Worm (Caenorhabditis elegans): ENCODE results near the gene cyp-35A2.

The cyp-35A2 gene

ce11 chrV:7361673-7362072, 2.3 kb downstream of the cyp-35A2 start, which contains the start of gene cyp-35A1:
cyp-35A1 (minus strand) TSS chrV:7361773.
- no peak for TF ChIP-seq aly-1 (tag; optimal IDR thresholded peaks at IDR 0.05)
- no peak for TF ChIP-seq F13C5.2 (tag; optimal IDR thresholded peaks at IDR 0.05)
- TF ChIP-seq pes-1 (GFP tag; IDR thresholded peaks at IDR 0.05) = no peak
- no peak for TF ChIP-seq hnd-1 (tag; optimal IDR thresholded peaks at IDR 0.05)
- TF ChIP-seq ceh-36 (tag; optimal IDR thresholded peaks at IDR 0.05) = no peak

- TF ChIP-seq scrt-1 (GFP tag; IDR thresholded peaks at IDR 0.05) (no peak), tbx-11 (GFP tag; IDR thresholded peaks at IDR 0.05) (no peak), F13C5.2 (tag; optimal IDR thresholded peaks at IDR 0.05) (no peak), hnd-1 (tag; optimal IDR thresholded peaks at IDR 0.05) (no peak), ceh-36 (tag; optimal IDR thresholded peaks at IDR 0.05) (no peak), tra-4 (tag; optimal IDR thresholded peaks at IDR 0.05) (no peak), aly-1 (tag; optimal IDR thresholded peaks at IDR 0.05) (no peak), pes-1 (GFP tag; IDR thresholded peaks at IDR 0.05) (no peak), flt-1 (GFP tag; IDR thresholded peaks at IDR 0.05) (no peak), hmbx-1 (tag; optimal IDR thresholded peaks at IDR 0.05) (no peak), hmg-4 (GFP tag; optimal IDR thresholded peaks at IDR 0.05) (no peak), tbx-37 (GFP tag; conservative IDR thresholded peaks at IDR 0.05) (no peak)
These were observed 6.8 kb downstream of the cyp-35A2 start, which contains the start of gene C03G6.6 for ce11 chrV:7357132-7357531. C03G6.6 (plus strand) TSS chrV:7357432.

- TF ChIP-seq scrt-1 (GFP tag; IDR thresholded peaks at IDR 0.05) = no peak
- TF ChIP-seq B0310.2 (tag; optimal IDR thresholded peaks at IDR 0.05) = no peak
- no peak for TF ChIP-seq aly-1 (tag; optimal IDR thresholded peaks at IDR 0.05)
- TF ChIP-seq pes-1 (GFP tag; IDR thresholded peaks at IDR 0.05) = no peak
- TF ChIP-seq ama-1 (optimal IDR thresholded peaks at IDR 0.05) = no peak
- no peak for TF ChIP-seq ceh-13 (GFP tag; optimal IDR thresholded peaks at IDR 0.05)
- TF ChIP-seq tbx-11 (GFP tag; IDR thresholded peaks at IDR 0.05) = no peak
- no peak for TF ChIP-seq hmg-4 (GFP tag; optimal IDR thresholded peaks at IDR 0.05)
- TF ChIP-seq hmbx-1 (tag; optimal IDR thresholded peaks at IDR 0.05) = no peak
- no peak for TF ChIP-seq sea-1 (GFP tag; conservative IDR thresholded peaks at IDR 0.05)
- no peak for TF ChIP-seq tbx-37 (GFP tag; conservative IDR thresholded peaks at IDR 0.05)
- no peak for TF ChIP-seq hnd-1 (tag; optimal IDR thresholded peaks at IDR 0.05)
- TF ChIP-seq tra-4 (tag; optimal IDR thresholded peaks at IDR 0.05) = no peak
- TF ChIP-seq F13C5.2 (tag; optimal IDR thresholded peaks at IDR 0.05) = no peak
- TF ChIP-seq ceh-36 (tag; optimal IDR thresholded peaks at IDR 0.05) = no peak
- TF ChIP-seq ets-7 (tag; optimal IDR thresholded peaks at IDR 0.05) = no peak
These were observed 7.3 kb downstream of the cyp-35A2 start, which contains the start of gene C03G6.21 for ce11 chrV:7356684-7357083. C03G6.21 (minus strand) TSS chrV:7356784.

ce11 chrV:7355464-7355863, 8.5 kb downstream of the cyp-35A2 start, which contains the start of gene tag-293:
tag-293 (minus strand) TSS chrV:7355564.
- TF ChIP-seq pes-1 (GFP tag; IDR thresholded peaks at IDR 0.05) = no peak
- TF ChIP-seq aly-1 (tag; optimal IDR thresholded peaks at IDR 0.05) = no peak
- no peak for TF ChIP-seq ceh-36 (tag; optimal IDR thresholded peaks at IDR 0.05)
- no peak for TF ChIP-seq flt-1 (GFP tag; IDR thresholded peaks at IDR 0.05)
- no peak for TF ChIP-seq hmbx-1 (tag; optimal IDR thresholded peaks at IDR 0.05)
- TF ChIP-seq ama-1 (optimal IDR thresholded peaks at IDR 0.05) = no peak
- no peak for TF ChIP-seq ets-7 (tag; optimal IDR thresholded peaks at IDR 0.05)
- TF ChIP-seq tbx-11 (GFP tag; IDR thresholded peaks at IDR 0.05) = no peak
- no peak for TF ChIP-seq sea-1 (GFP tag; conservative IDR thresholded peaks at IDR 0.05)
- TF ChIP-seq hnd-1 (tag; optimal IDR thresholded peaks at IDR 0.05) = no peak
- no peak for TF ChIP-seq F13C5.2 (tag; optimal IDR thresholded peaks at IDR 0.05)
- TF ChIP-seq ceh-13 (GFP tag; optimal IDR thresholded peaks at IDR 0.05) = no peak
- TF ChIP-seq tbx-37 (GFP tag; conservative IDR thresholded peaks at IDR 0.05) = no peak
- no peak for TF ChIP-seq B0310.2 (tag; optimal IDR thresholded peaks at IDR 0.05)

ce11 chrV:7353602-7354001, 10.4 kb downstream of the cyp-35A2 start:
- no peak for TF ChIP-seq tra-4 (tag; optimal IDR thresholded peaks at IDR 0.05)
- no peak for TF ChIP-seq scrt-1 (GFP tag; IDR thresholded peaks at IDR 0.05)
- TF ChIP-seq aly-1 (tag; optimal IDR thresholded peaks at IDR 0.05) = no peak
- no peak for TF ChIP-seq pes-1 (GFP tag; IDR thresholded peaks at IDR 0.05)
- TF ChIP-seq B0310.2 (tag; optimal IDR thresholded peaks at IDR 0.05) = no peak
- no peak for TF ChIP-seq hnd-1 (tag; optimal IDR thresholded peaks at IDR 0.05)
- no peak for TF ChIP-seq tbx-11 (GFP tag; IDR thresholded peaks at IDR 0.05)
- no peak for TF ChIP-seq ceh-13 (GFP tag; optimal IDR thresholded peaks at IDR 0.05)

ce11 chrV:7352186-7353053, 11.6 kb downstream of the cyp-35A2 start, which contains the start of the genes srh-231 and srh-275:
srh-231 (minus strand) TSS chrV:7352236.
srh-275 (plus strand) TSS chrV:7353003.
- no peak for TF ChIP-seq ets-7 (tag; optimal IDR thresholded peaks at IDR 0.05)
- no peak for TF ChIP-seq pes-1 (GFP tag; IDR thresholded peaks at IDR 0.05)
- TF ChIP-seq sea-1 (GFP tag; conservative IDR thresholded peaks at IDR 0.05) = no peak
- no peak for TF ChIP-seq tbx-11 (GFP tag; IDR thresholded peaks at IDR 0.05)
- TF ChIP-seq tra-4 (tag; optimal IDR thresholded peaks at IDR 0.05) = no peak
- no peak for TF ChIP-seq flt-1 (GFP tag; IDR thresholded peaks at IDR 0.05)
- no peak for TF ChIP-seq B0310.2 (tag; optimal IDR thresholded peaks at IDR 0.05)
- no peak for TF ChIP-seq hmbx-1 (tag; optimal IDR thresholded peaks at IDR 0.05)
- TF ChIP-seq tbx-37 (GFP tag; conservative IDR thresholded peaks at IDR 0.05) = no peak
- TF ChIP-seq F13C5.2 (tag; optimal IDR thresholded peaks at IDR 0.05) = no peak
- no peak for TF ChIP-seq hnd-1 (tag; optimal IDR thresholded peaks at IDR 0.05)
- TF ChIP-seq ama-1 (optimal IDR thresholded peaks at IDR 0.05) = no peak
- TF ChIP-seq aly-1 (tag; optimal IDR thresholded peaks at IDR 0.05) = no peak

ce11 chrV:7349541-7349940, 14.4 kb downstream of the cyp-35A2 start, which contains the start of gene nhr-149:
nhr-149 (minus strand) TSS chrV:7349641.
- TF ChIP-seq tbx-37 (GFP tag; conservative IDR thresholded peaks at IDR 0.05) (no peak), flt-1 (GFP tag; IDR thresholded peaks at IDR 0.05) (no peak), tra-4 (tag; optimal IDR thresholded peaks at IDR 0.05) (no peak), hmg-4 (GFP tag; optimal IDR thresholded peaks at IDR 0.05) (no peak), ceh-36 (tag; optimal IDR thresholded peaks at IDR 0.05) (no peak)
